Worm (Caenorhabditis elegans) whole organism, early embryonic: Measurements from ENCODE around the gene Y69H2.15.

ENCODE experiments used
- B0310.2 ChIP-seq: sonication (generic microtip); optimal IDR thresholded peaks from 2 replicates; lab custom pipeline; 2016; ENCODE audit warnings: mild to moderate bottlenecking, missing genetic modification characterization, missing compliant biosample characterization
- F13C5.2 ChIP-seq: sonication (generic microtip); optimal IDR thresholded peaks from 2 replicates; lab custom pipeline; 2017; ENCODE audit warnings: mild to moderate bottlenecking, missing genetic modification characterization, inconsistent platforms, missing compliant biosample characterization
- aly-1 ChIP-seq: sonication (generic microtip); optimal IDR thresholded peaks from 2 replicates; lab custom pipeline; 2016; ENCODE audit warnings: missing genetic modification characterization, missing compliant biosample characterization
- ama-1 ChIP-seq: fragments of 150-350 bp; optimal IDR thresholded peaks from 2 replicates; lab custom pipeline; 2014
- ceh-13 ChIP-seq: fragments of 200-800 bp; sonication (Bioruptor generic); optimal IDR thresholded peaks from 2 replicates; lab custom pipeline; 2018; ENCODE audit warnings: mild to moderate bottlenecking, missing genetic modification characterization, missing compliant biosample characterization
- ets-7 ChIP-seq: sonication (generic microtip); optimal IDR thresholded peaks from 2 replicates; lab custom pipeline; 2016; ENCODE audit warnings: missing genotype, missing genetic modification characterization, missing compliant biosample characterization
- flt-1 ChIP-seq: fragments of 200-800 bp; sonication (Bioruptor generic); IDR thresholded peaks from 2 replicates; pipeline ENCODE4 v1.3.6; 2022; ENCODE audit warnings: missing genetic modification characterization, missing compliant biosample characterization
- hmbx-1 ChIP-seq: sonication (generic microtip); optimal IDR thresholded peaks from 2 replicates; lab custom pipeline; 2016; ENCODE audit warnings: mild to moderate bottlenecking, missing genetic modification characterization, missing compliant biosample characterization
- hmg-4 ChIP-seq: fragments of 200-800 bp; sonication (Bioruptor generic); optimal IDR thresholded peaks from 2 replicates; lab custom pipeline; 2018; ENCODE audit warnings: mild to moderate bottlenecking, missing genetic modification characterization, missing compliant biosample characterization
- hnd-1 ChIP-seq: sonication (generic microtip); optimal IDR thresholded peaks from 2 replicates; lab custom pipeline; 2016; ENCODE audit warnings: missing genetic modification characterization, missing compliant biosample characterization
- pes-1 ChIP-seq: fragments of 200-800 bp; sonication (Bioruptor generic); IDR thresholded peaks from 2 replicates; pipeline ENCODE4 v1.3.6; 2022; ENCODE audit warnings: missing genetic modification reagents, missing genetic modification characterization, missing compliant biosample characterization
- scrt-1 ChIP-seq: fragments of 200-800 bp; sonication (Bioruptor generic); IDR thresholded peaks from 2 replicates; pipeline ENCODE4 v1.3.6; 2022; ENCODE audit warnings: missing genetic modification characterization, missing compliant biosample characterization
- sea-1 ChIP-seq: fragments of 200-800 bp; sonication (Bioruptor generic); conservative IDR thresholded peaks from 2 replicates; pipeline ENCODE4 v1.3.6; 2022; ENCODE audit warnings: missing genetic modification characterization, missing compliant biosample characterization
- tbx-11 ChIP-seq: fragments of 200-800 bp; sonication (Bioruptor generic); IDR thresholded peaks from 2 replicates; pipeline ENCODE4 v1.3.6; 2022; ENCODE audit warnings: missing genetic modification characterization, missing compliant biosample characterization
- tbx-37 ChIP-seq: fragments of 200-800 bp; sonication (Bioruptor generic); conservative IDR thresholded peaks from 2 replicates; pipeline ENCODE4 v1.3.6; 2022; ENCODE audit warnings: missing genetic modification reagents, missing genetic modification characterization, missing compliant biosample characterization
- tra-4 ChIP-seq: sonication (generic microtip); optimal IDR thresholded peaks from 2 replicates; lab custom pipeline; 2017; ENCODE audit warnings: missing genetic modification characterization, missing compliant biosample characterization

The Y69H2.15 gene

ce11 chrV:18573199-18573598 is 53.5 kb downstream of the Y69H2.15 start:
- no peak for TF ChIP-seq hmg-4 (GFP tag; lab: Kevin White, UChicago)
- TF ChIP-seq flt-1, result no peak
- no peak for TF ChIP-seq B0310.2
- no peak for TF ChIP-seq ets-7 (tag; lab: Kevin White, UChicago)
- no peak for TF ChIP-seq pes-1
- TF ChIP-seq aly-1, result no peak
- TF ChIP-seq scrt-1 (GFP tag; lab: Robert Waterston, UW), result no peak
- TF ChIP-seq ama-1 (lab: Kevin White, UChicago), result no peak
- no peak for TF ChIP-seq hnd-1 (tag; lab: Kevin White, UChicago)
- TF ChIP-seq sea-1, result no peak
- no peak for TF ChIP-seq hmbx-1 (tag; lab: Kevin White, UChicago)
- no peak for TF ChIP-seq F13C5.2 (tag; lab: Kevin White, UChicago)
- TF ChIP-seq tbx-11, result no peak
- no peak for TF ChIP-seq tra-4 (tag; lab: Kevin White, UChicago)
- no peak for TF ChIP-seq tbx-37 (GFP tag; lab: Robert Waterston, UW)
- TF ChIP-seq ceh-13 (GFP tag; lab: Kevin White, UChicago), result no peak
